Worm (Caenorhabditis elegans) whole organism, early embryonic: ENCODE results near the gene unc-9.

ENCODE experiments used
- B0310.2 ChIP-seq: sonication (generic microtip); optimal IDR thresholded peaks from 2 replicates; lab custom pipeline; 2016; ENCODE audit warnings: mild to moderate bottlenecking, missing genetic modification characterization, missing compliant biosample characterization
- F13C5.2 ChIP-seq: sonication (generic microtip); optimal IDR thresholded peaks from 2 replicates; lab custom pipeline; 2017; ENCODE audit warnings: mild to moderate bottlenecking, missing genetic modification characterization, inconsistent platforms, missing compliant biosample characterization
- aly-1 ChIP-seq: sonication (generic microtip); optimal IDR thresholded peaks from 2 replicates; lab custom pipeline; 2016; ENCODE audit warnings: missing genetic modification characterization, missing compliant biosample characterization
- ama-1 ChIP-seq: fragments of 150-350 bp; optimal IDR thresholded peaks from 2 replicates; lab custom pipeline; 2014
- ceh-13 ChIP-seq: fragments of 200-800 bp; sonication (Bioruptor generic); optimal IDR thresholded peaks from 2 replicates; lab custom pipeline; 2018; ENCODE audit warnings: mild to moderate bottlenecking, missing genetic modification characterization, missing compliant biosample characterization
- ceh-36 ChIP-seq: sonication (generic microtip); optimal IDR thresholded peaks from 2 replicates; lab custom pipeline; 2016; ENCODE audit warnings: missing genetic modification characterization, inconsistent platforms, missing compliant biosample characterization
- ets-7 ChIP-seq: sonication (generic microtip); optimal IDR thresholded peaks from 2 replicates; lab custom pipeline; 2016; ENCODE audit warnings: missing genotype, missing genetic modification characterization, missing compliant biosample characterization
- flt-1 ChIP-seq: fragments of 200-800 bp; sonication (Bioruptor generic); IDR thresholded peaks from 2 replicates; pipeline ENCODE4 v1.3.6; 2022; ENCODE audit warnings: missing genetic modification characterization, missing compliant biosample characterization
- hmbx-1 ChIP-seq: sonication (generic microtip); optimal IDR thresholded peaks from 2 replicates; lab custom pipeline; 2016; ENCODE audit warnings: mild to moderate bottlenecking, missing genetic modification characterization, missing compliant biosample characterization
- hmg-4 ChIP-seq: fragments of 200-800 bp; sonication (Bioruptor generic); optimal IDR thresholded peaks from 2 replicates; lab custom pipeline; 2018; ENCODE audit warnings: mild to moderate bottlenecking, missing genetic modification characterization, missing compliant biosample characterization
- hnd-1 ChIP-seq: sonication (generic microtip); optimal IDR thresholded peaks from 2 replicates; lab custom pipeline; 2016; ENCODE audit warnings: missing genetic modification characterization, missing compliant biosample characterization
- pes-1 ChIP-seq: fragments of 200-800 bp; sonication (Bioruptor generic); IDR thresholded peaks from 2 replicates; pipeline ENCODE4 v1.3.6; 2022; ENCODE audit warnings: missing genetic modification reagents, missing genetic modification characterization, missing compliant biosample characterization
- scrt-1 ChIP-seq: fragments of 200-800 bp; sonication (Bioruptor generic); IDR thresholded peaks from 2 replicates; pipeline ENCODE4 v1.3.6; 2022; ENCODE audit warnings: missing genetic modification characterization, missing compliant biosample characterization
- sea-1 ChIP-seq: fragments of 200-800 bp; sonication (Bioruptor generic); conservative IDR thresholded peaks from 2 replicates; pipeline ENCODE4 v1.3.6; 2022; ENCODE audit warnings: missing genetic modification characterization, missing compliant biosample characterization
- tbx-11 ChIP-seq: fragments of 200-800 bp; sonication (Bioruptor generic); IDR thresholded peaks from 2 replicates; pipeline ENCODE4 v1.3.6; 2022; ENCODE audit warnings: missing genetic modification characterization, missing compliant biosample characterization
- tbx-37 ChIP-seq: fragments of 200-800 bp; sonication (Bioruptor generic); conservative IDR thresholded peaks from 2 replicates; pipeline ENCODE4 v1.3.6; 2022; ENCODE audit warnings: missing genetic modification reagents, missing genetic modification characterization, missing compliant biosample characterization
- tra-4 ChIP-seq: sonication (generic microtip); optimal IDR thresholded peaks from 2 replicates; lab custom pipeline; 2017; ENCODE audit warnings: missing genetic modification characterization, missing compliant biosample characterization

The unc-9 gene

DNA sequence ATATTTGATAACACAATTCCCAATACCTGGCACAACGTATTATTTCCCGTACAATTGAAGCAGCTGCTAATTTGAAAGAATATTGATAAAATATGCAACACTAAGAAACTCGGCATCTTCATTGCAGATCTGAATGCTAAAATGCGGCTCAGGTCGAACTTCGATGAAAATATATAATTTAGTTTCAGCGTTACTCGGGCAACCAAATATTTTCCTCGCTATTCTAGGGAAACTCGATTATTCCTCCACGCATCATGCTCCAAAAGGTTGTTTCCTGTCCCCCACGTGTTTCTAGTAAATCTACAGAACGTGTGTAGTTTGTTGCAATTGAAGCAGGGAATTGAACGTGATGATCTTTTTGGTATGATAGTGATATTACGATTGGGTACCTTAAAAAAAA lies 47.5 kb downstream of the unc-9 start:
- TF ChIP-seq ama-1 (lab: Kevin White, UChicago): no peak
- TF ChIP-seq aly-1 (tag; lab: Kevin White, UChicago): no peak
- TF ChIP-seq F13C5.2: no peak
- no peak for TF ChIP-seq flt-1 (GFP tag; lab: Robert Waterston, UW)
- TF ChIP-seq sea-1 (GFP tag; lab: Robert Waterston, UW): no peak
- no peak for TF ChIP-seq ets-7 (tag; lab: Kevin White, UChicago)
- TF ChIP-seq hmbx-1 (tag; lab: Kevin White, UChicago): no peak

DNA sequence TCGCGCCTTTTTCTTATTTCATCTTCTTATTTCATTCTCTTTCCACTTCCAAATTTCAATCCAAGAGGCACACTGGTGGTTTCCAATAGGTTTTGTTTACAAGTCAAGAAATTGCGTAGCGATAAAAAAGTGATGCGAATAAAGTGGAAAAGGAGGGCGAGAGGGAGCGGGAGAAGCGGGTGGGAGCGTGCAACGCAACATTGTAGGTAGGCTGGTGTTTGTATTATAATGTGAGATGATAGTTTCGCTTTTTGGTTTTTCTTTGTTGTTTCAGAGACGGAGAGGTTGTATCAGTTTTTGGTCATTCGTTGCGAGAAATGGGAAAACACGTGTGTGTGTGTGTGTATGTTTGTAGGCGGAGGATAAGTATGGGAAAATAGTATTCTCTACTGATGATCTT lies 48.6 kb downstream of the unc-9 start:
- TF ChIP-seq hmbx-1 (tag; lab: Kevin White, UChicago) (no peak), B0310.2 (tag; lab: Kevin White, UChicago) (no peak), scrt-1 (GFP tag; lab: Robert Waterston, UW) (no peak), ets-7 (tag; lab: Kevin White, UChicago) (no peak), ceh-13 (no peak), hnd-1 (tag; lab: Kevin White, UChicago) (no peak), hmg-4 (GFP tag; lab: Kevin White, UChicago) (no peak), flt-1 (GFP tag; lab: Robert Waterston, UW) (no peak), ama-1 (lab: Kevin White, UChicago) (no peak), pes-1 (no peak), tra-4 (tag; lab: Kevin White, UChicago) (no peak), tbx-37 (GFP tag; lab: Robert Waterston, UW) (no peak), sea-1 (GFP tag; lab: Robert Waterston, UW) (no peak)

DNA sequence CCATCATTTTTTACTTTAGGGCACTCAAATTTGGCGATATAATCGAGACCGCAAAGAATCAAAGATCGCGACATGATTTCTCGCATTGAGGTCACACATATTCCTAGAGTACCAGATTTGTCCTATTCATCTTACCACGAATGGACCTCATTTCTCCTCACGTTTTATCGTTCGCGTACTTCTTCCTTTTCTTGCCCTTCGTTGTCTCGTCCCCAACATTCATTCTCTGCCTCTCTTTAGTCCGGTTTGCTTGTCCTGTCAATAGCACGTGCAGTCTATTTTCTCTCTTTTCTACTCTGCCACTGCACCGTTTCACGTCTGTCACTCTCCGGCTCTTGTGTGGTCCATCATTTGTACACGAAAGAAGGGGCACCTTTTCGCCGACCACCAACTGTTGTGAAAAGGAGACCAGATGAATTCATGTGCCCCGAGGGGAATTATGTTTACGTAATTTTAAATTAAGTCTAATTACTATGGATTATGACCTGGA lies 49.8 kb downstream of the unc-9 start:
- no peak for TF ChIP-seq aly-1 (tag; lab: Kevin White, UChicago)
- TF ChIP-seq ets-7 (tag; lab: Kevin White, UChicago): no peak
- no peak for TF ChIP-seq sea-1 (GFP tag; lab: Robert Waterston, UW)
- TF ChIP-seq hmg-4 (GFP tag; lab: Kevin White, UChicago): peak; percentile 70
- TF ChIP-seq scrt-1 (GFP tag; lab: Robert Waterston, UW): 0 out of 2 replicates have a peak, but pooled peaks have one; percentile 37
- TF ChIP-seq ama-1 (lab: Kevin White, UChicago): no peak
- TF ChIP-seq tbx-37 (GFP tag; lab: Robert Waterston, UW): 0 out of 2 replicates have a peak, but pooled peaks have one; percentile 35
- no peak for TF ChIP-seq hmbx-1 (tag; lab: Kevin White, UChicago)
- no peak for TF ChIP-seq ceh-36 (tag; lab: Kevin White, UChicago)
- TF ChIP-seq flt-1 (GFP tag; lab: Robert Waterston, UW): peak; percentile 29; the same call in 1 of the 2 replicates
- TF ChIP-seq ceh-13: no peak
- TF ChIP-seq B0310.2 (tag; lab: Kevin White, UChicago): no peak
- no peak for TF ChIP-seq tbx-11 (GFP tag; lab: Robert Waterston, UW)
- TF ChIP-seq hnd-1 (tag; lab: Kevin White, UChicago): no peak
- no peak for TF ChIP-seq tra-4 (tag; lab: Kevin White, UChicago)
- no peak for TF ChIP-seq F13C5.2
- no peak for TF ChIP-seq pes-1

DNA sequence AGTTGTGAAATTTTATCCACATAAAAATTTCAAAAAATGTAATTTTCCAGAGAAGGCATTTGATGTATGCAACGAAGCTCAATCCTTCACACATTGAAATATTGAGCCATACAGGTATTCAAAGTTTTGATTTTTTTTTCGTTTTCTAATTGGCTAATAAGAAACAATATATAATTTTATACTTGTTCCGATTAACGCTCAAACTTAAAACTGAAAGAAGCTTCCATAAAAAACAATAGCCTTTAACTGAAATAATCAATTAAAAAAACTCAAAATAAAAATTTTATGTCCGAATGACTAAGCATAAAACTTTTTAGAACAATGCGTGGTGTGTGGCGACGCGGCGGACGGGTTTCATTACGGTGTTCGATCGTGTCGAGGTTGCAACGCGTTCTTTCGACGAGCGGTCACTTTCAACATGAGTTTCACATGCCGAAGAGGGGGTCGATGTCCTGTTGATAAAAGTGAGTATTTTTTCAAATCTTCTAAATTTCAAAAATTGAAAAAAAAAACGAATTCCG lies 50.4 kb downstream of the unc-9 start, which contains the start of gene nhr-32:
Gene nhr-32, plus strand, starts transcription at position 51 of the 521 bp plus-strand sequence.
- TF ChIP-seq ceh-36 (tag; lab: Kevin White, UChicago) (no peak), pes-1 (no peak), aly-1 (tag; lab: Kevin White, UChicago) (no peak), F13C5.2 (no peak)

DNA sequence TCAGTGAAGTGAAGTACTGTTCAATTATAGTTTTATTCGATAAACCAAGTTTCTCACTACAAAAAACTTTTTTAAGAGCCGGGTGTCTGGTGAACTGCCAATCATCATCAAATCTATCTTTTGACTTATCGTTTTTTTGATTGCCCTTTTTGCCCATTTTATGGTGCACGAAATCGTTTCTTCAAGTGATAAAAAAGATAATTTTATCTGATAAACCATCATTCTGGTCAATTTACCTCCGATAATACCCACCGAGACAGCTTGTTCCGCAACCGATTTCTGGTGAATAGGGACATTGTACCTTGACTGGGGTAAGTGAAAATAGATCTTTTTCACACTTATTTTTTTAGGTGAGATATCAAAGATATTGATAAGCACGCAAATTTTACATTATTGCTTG lies 56.0 kb downstream of the unc-9 start, which contains the start of gene K08H2.10:
Gene K08H2.10, plus strand, starts transcription at position 230 of the 400 bp plus-strand sequence.
- TF ChIP-seq B0310.2 (tag; lab: Kevin White, UChicago): no peak
- TF ChIP-seq F13C5.2: no peak
- no peak for TF ChIP-seq ets-7 (tag; lab: Kevin White, UChicago)
- TF ChIP-seq scrt-1 (GFP tag; lab: Robert Waterston, UW): no peak
- TF ChIP-seq tbx-37 (GFP tag; lab: Robert Waterston, UW): no peak
- TF ChIP-seq ceh-36 (tag; lab: Kevin White, UChicago): no peak
- TF ChIP-seq ama-1 (lab: Kevin White, UChicago): no peak
- no peak for TF ChIP-seq flt-1 (GFP tag; lab: Robert Waterston, UW)
- TF ChIP-seq pes-1: no peak
- TF ChIP-seq tra-4 (tag; lab: Kevin White, UChicago): no peak
- TF ChIP-seq tbx-11 (GFP tag; lab: Robert Waterston, UW): no peak
- no peak for TF ChIP-seq sea-1 (GFP tag; lab: Robert Waterston, UW)
- no peak for TF ChIP-seq hmbx-1 (tag; lab: Kevin White, UChicago)
- no peak for TF ChIP-seq ceh-13
- TF ChIP-seq hnd-1 (tag; lab: Kevin White, UChicago): no peak
- no peak for TF ChIP-seq hmg-4 (GFP tag; lab: Kevin White, UChicago)
- TF ChIP-seq aly-1 (tag; lab: Kevin White, UChicago): no peak

DNA sequence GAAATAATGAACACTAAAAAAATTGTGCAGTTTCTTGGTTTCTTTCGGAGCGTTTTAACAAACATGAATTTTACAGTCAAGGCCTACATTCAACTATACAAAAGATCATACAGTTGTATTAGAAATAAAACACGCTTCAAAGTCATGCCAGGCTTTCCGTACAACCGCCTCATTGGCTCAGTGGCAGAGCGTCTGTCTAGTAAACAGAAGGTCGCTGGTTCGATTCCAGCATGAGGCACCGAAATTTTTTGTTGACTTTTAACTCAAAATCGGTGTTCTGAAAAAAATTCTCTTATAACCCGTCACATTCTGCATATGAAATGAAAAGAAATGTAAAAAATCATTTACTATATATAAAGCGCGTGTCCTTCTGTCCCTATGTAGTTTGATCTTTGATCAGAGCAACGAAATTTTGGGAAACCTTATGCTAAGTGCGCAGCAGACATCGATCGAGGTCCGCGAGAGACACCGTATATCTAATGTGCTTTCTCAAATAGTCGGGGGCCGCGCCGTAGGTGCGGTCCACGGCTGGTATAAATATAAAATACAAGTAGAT lies 59.5 kb downstream of the unc-9 start:
- 0 out of 2 replicates have a peak, but pooled peaks have one; percentile 8 for TF ChIP-seq pes-1

DNA sequence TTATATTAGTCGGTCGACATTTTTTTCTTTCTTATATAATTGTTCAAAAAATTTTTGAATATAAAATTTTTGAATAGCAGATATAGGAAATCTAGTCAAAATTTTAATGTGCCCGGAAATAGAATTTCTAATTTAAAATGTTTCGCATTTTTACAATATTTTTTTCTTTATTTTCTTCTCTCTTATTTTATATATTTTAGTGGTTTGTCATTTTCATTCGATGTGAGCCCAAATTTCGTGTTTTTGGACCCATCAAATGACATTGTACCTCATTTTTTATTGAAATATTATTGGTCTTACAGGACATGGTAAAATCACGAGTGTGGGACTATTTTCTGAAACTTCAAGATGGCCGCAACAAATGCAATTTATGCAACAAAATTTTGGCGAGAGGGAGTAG lies 60.6 kb downstream of the unc-9 start, which contains the start of gene K09A11.1:
Gene K09A11.1, plus strand, starts transcription at position 301 of the 400 bp plus-strand sequence.
- TF ChIP-seq tbx-11 (GFP tag; lab: Robert Waterston, UW) (no peak), hmbx-1 (tag; lab: Kevin White, UChicago) (no peak), pes-1 (no peak), sea-1 (GFP tag; lab: Robert Waterston, UW) (no peak), ama-1 (lab: Kevin White, UChicago) (no peak), tbx-37 (GFP tag; lab: Robert Waterston, UW) (no peak), ceh-13 (no peak)
